Worm (Caenorhabditis elegans) whole organism, L1 larva: ENCODE data around the gene best-21.
A peak's percentile ranks its signal among the peaks of the same experiment; 100 is the strongest.

Experiments
- C04F5.9 ChIP-seq: sonication (generic microtip); optimal IDR thresholded peaks from 2 replicates; lab custom pipeline; 2016; ENCODE audit warnings: missing genetic modification characterization, missing compliant biosample characterization
- C16A3.4 ChIP-seq: fragments of 150-350 bp; optimal IDR thresholded peaks from 2 replicates; lab custom pipeline; 2014; ENCODE audit warnings: missing biosample characterization, missing genetic modification characterization
- F16B12.6 ChIP-seq: fragments of 150-350 bp; optimal IDR thresholded peaks from 2 replicates; lab custom pipeline; 2014; ENCODE audit warnings: missing biosample characterization, missing genetic modification characterization
- alr-1 ChIP-seq: fragments of 200-800 bp; sonication (Bioruptor generic); optimal IDR thresholded peaks from 2 replicates; lab custom pipeline; 2018; ENCODE audit warnings: borderline replicate concordance, mild to moderate bottlenecking, missing genetic modification characterization, missing compliant biosample characterization
- aly-2 ChIP-seq: fragments of 150-350 bp; optimal IDR thresholded peaks from 2 replicates; lab custom pipeline; 2014; ENCODE audit warnings: missing biosample characterization, missing genetic modification characterization
- ama-1 ChIP-seq: fragments of 150-350 bp; optimal IDR thresholded peaks from 2 replicates; lab custom pipeline; 2014
- ceh-63 ChIP-seq: fragments of 200-800 bp; sonication (Bioruptor generic); optimal IDR thresholded peaks from 2 replicates; lab custom pipeline; 2018; ENCODE audit warnings: mild to moderate bottlenecking, missing genetic modification characterization, missing compliant biosample characterization
- ceh-82 ChIP-seq, 3 experiments: fragments of 150-350 bp in 1 of 3; sonication (generic microtip) in 2 of 3; optimal IDR thresholded peaks; 2 replicates each; lab custom pipeline; 2014 to 2017; ENCODE audit warnings: missing biosample characterization in 3 of 3, missing genetic modification characterization in 3 of 3
- ceh-88 ChIP-seq: fragments of 200-800 bp; sonication (Bioruptor generic); IDR thresholded peaks from 2 replicates; pipeline ENCODE4 v1.3.6; 2022; ENCODE audit warnings: missing genetic modification characterization, missing compliant biosample characterization
- ceh-90 ChIP-seq: sonication (generic microtip); optimal IDR thresholded peaks from 2 replicates; lab custom pipeline; 2016; ENCODE audit warnings: missing genetic modification characterization, missing compliant biosample characterization
- ces-1 ChIP-seq: fragments of 150-350 bp; optimal IDR thresholded peaks from 2 replicates; lab custom pipeline; 2014; ENCODE audit warnings: missing biosample characterization, missing genetic modification reagents, missing genetic modification characterization
- dpl-1 ChIP-seq, 3 experiments: fragments of 150-350 bp in 2 of 3; sonication (generic microtip) in 1 of 3; optimal IDR thresholded peaks; 2 replicates each; lab custom pipeline; 2014 to 2017; ENCODE audit warnings: missing biosample characterization in 3 of 3, missing genetic modification characterization in 3 of 3, missing genetic modification reagents in 3 of 3
- egl-13 ChIP-seq: sonication (generic microtip); optimal IDR thresholded peaks from 2 replicates; lab custom pipeline; 2016; ENCODE audit warnings: missing genotype, missing genetic modification reagents, missing genetic modification characterization, missing compliant biosample characterization
- egl-27 ChIP-seq, 2 experiments: fragments of 150-350 bp in 1 of 2; sonication (generic microtip); optimal IDR thresholded peaks; 3 replicates each; lab custom pipeline; 2017 to 2018; ENCODE audit warnings: missing biosample characterization in 2 of 2, missing genetic modification characterization in 2 of 2, missing genetic modification reagents in 2 of 2
- elt-2 ChIP-seq: sonication (generic microtip); optimal IDR thresholded peaks from 2 replicates; lab custom pipeline; 2016; ENCODE audit warnings: missing genetic modification characterization, mild to moderate bottlenecking, inconsistent platforms, missing compliant biosample characterization, missing genetic modification reagents
- elt-3 ChIP-seq, 6 experiments: fragments of 150-350 bp in 1 of 6; sonication (generic microtip); optimal IDR thresholded peaks; 2 replicates each; lab custom pipeline; 2017 to 2018; ENCODE audit warnings: missing biosample characterization in 6 of 6, missing genetic modification characterization in 6 of 6, inconsistent platforms in 1 of 6
- fkh-10 ChIP-seq: sonication (generic microtip); optimal IDR thresholded peaks from 2 replicates; lab custom pipeline; 2017; ENCODE audit warnings: missing biosample characterization, missing genetic modification reagents, missing genetic modification characterization
- fkh-8 ChIP-seq: sonication (generic microtip); optimal IDR thresholded peaks from 2 replicates; lab custom pipeline; 2016; ENCODE audit warnings: mild to moderate bottlenecking, missing genetic modification characterization, missing compliant biosample characterization
- fos-1 ChIP-seq: fragments of 150-350 bp; optimal IDR thresholded peaks from 2 replicates; lab custom pipeline; 2014; ENCODE audit warnings: missing biosample characterization, missing genetic modification characterization
- grh-1 ChIP-seq: fragments of 200-800 bp; sonication (Bioruptor generic); IDR thresholded peaks from 2 replicates; pipeline ENCODE4 v1.3.6; 2022; ENCODE audit warnings: missing genetic modification reagents, missing genetic modification characterization, missing compliant biosample characterization
- hlh-4 ChIP-seq: sonication (generic microtip); optimal IDR thresholded peaks from 2 replicates; lab custom pipeline; 2016; ENCODE audit warnings: mild to moderate bottlenecking, missing genetic modification characterization, missing compliant biosample characterization
- hpl-2 ChIP-seq: fragments of 150-350 bp; optimal IDR thresholded peaks from 2 replicates; lab custom pipeline; 2014; ENCODE audit warnings: missing biosample characterization, missing genetic modification reagents, missing genetic modification characterization
- lin-13 ChIP-seq: fragments of 150-350 bp; optimal IDR thresholded peaks from 2 replicates; lab custom pipeline; 2014; ENCODE audit warnings: missing biosample characterization, missing genetic modification reagents, missing genetic modification characterization
- lin-15B ChIP-seq: fragments of 150-350 bp; sonication (generic microtip); optimal IDR thresholded peaks from 3 replicates; lab custom pipeline; 2014; ENCODE audit warnings: missing biosample characterization, missing genetic modification characterization
- lin-35 ChIP-seq, 2 experiments: fragments of 150-350 bp; optimal IDR thresholded peaks; 2 replicates each; lab custom pipeline; 2014; ENCODE audit warnings: missing biosample characterization in 2 of 2, missing genetic modification characterization in 2 of 2, missing genetic modification reagents in 2 of 2
- lin-39 ChIP-seq: fragments of 150-350 bp; optimal IDR thresholded peaks from 2 replicates; lab custom pipeline; 2014; ENCODE audit warnings: missing biosample characterization, missing genetic modification reagents, missing genetic modification characterization
- lir-3 ChIP-seq: sonication (generic microtip); optimal IDR thresholded peaks from 2 replicates; lab custom pipeline; 2016; ENCODE audit warnings: mild to moderate bottlenecking, missing genetic modification characterization, moderate library complexity, missing compliant biosample characterization; ENCODE audit not compliant: poor library complexity
- lsy-2 ChIP-seq, 2 experiments: fragments of 150-350 bp; optimal IDR thresholded peaks; 2 replicates each; lab custom pipeline; 2014; ENCODE audit warnings: missing biosample characterization in 2 of 2, missing genetic modification characterization in 2 of 2
- mdl-1 ChIP-seq, 2 experiments: fragments of 150-350 bp; optimal IDR thresholded peaks; 2 replicates each; lab custom pipeline; 2014 to 2017; ENCODE audit warnings: missing biosample characterization in 2 of 2, missing genetic modification characterization in 2 of 2, inconsistent platforms in 1 of 2
- mep-1 ChIP-seq: fragments of 150-350 bp; optimal IDR thresholded peaks from 2 replicates; lab custom pipeline; 2014; ENCODE audit warnings: missing biosample characterization, missing genetic modification characterization
- nhr-11 ChIP-seq: fragments of 150-350 bp; optimal IDR thresholded peaks from 2 replicates; lab custom pipeline; 2014; ENCODE audit warnings: missing biosample characterization, missing genetic modification characterization
- nhr-237 ChIP-seq: fragments of 150-350 bp; optimal IDR thresholded peaks from 2 replicates; lab custom pipeline; 2014; ENCODE audit warnings: missing biosample characterization, missing genetic modification characterization
- nhr-47 ChIP-seq: sonication (generic microtip); optimal IDR thresholded peaks from 2 replicates; lab custom pipeline; 2016; ENCODE audit warnings: mild to moderate bottlenecking, missing genetic modification characterization, moderate library complexity, missing compliant biosample characterization
- nhr-76 ChIP-seq: sonication (generic microtip); optimal IDR thresholded peaks from 2 replicates; lab custom pipeline; 2017; ENCODE audit warnings: missing biosample characterization, missing genetic modification characterization
- nhr-77 ChIP-seq: fragments of 150-350 bp; optimal IDR thresholded peaks from 2 replicates; lab custom pipeline; 2014; ENCODE audit warnings: missing biosample characterization, missing genetic modification characterization
- nhr-85 ChIP-seq: sonication (generic microtip); peaks from one replicate; lab custom pipeline; 2016; ENCODE audit warnings: missing genetic modification characterization, inconsistent platforms, missing compliant biosample characterization
- pag-3 ChIP-seq: sonication (generic microtip); optimal IDR thresholded peaks from 2 replicates; lab custom pipeline; 2017; ENCODE audit warnings: missing genetic modification characterization, mild to moderate bottlenecking, missing compliant biosample characterization, antibody characterized with exemption, borderline replicate concordance; ENCODE audit not compliant: insufficient read depth
- pax-3 ChIP-seq: fragments of 200-800 bp; sonication (Bioruptor generic); optimal IDR thresholded peaks from 2 replicates; lab custom pipeline; 2018; ENCODE audit warnings: mild to moderate bottlenecking, missing genetic modification characterization, moderate library complexity, missing compliant biosample characterization
- snpc-4 ChIP-seq: fragments of 150-350 bp; optimal IDR thresholded peaks from 2 replicates; lab custom pipeline; 2014; ENCODE audit warnings: missing biosample characterization, missing genetic modification characterization
- snu-23 ChIP-seq: sonication (generic microtip); optimal IDR thresholded peaks from 2 replicates; lab custom pipeline; 2016; ENCODE audit warnings: missing genetic modification characterization, missing compliant biosample characterization
- sox-4 ChIP-seq: sonication (generic microtip); optimal IDR thresholded peaks from 2 replicates; lab custom pipeline; 2016; ENCODE audit warnings: missing genetic modification characterization, missing compliant biosample characterization
- sptf-1 ChIP-seq: fragments of 150-350 bp; optimal IDR thresholded peaks from 2 replicates; lab custom pipeline; 2014; ENCODE audit warnings: missing biosample characterization, missing genetic modification characterization
- sup-37 ChIP-seq: fragments of 200-800 bp; sonication (Bioruptor generic); optimal IDR thresholded peaks from 2 replicates; lab custom pipeline; 2018; ENCODE audit warnings: mild to moderate bottlenecking, missing genetic modification characterization, missing compliant biosample characterization
- tbx-2 ChIP-seq: sonication (generic microtip); optimal IDR thresholded peaks from 2 replicates; lab custom pipeline; 2016; ENCODE audit warnings: missing genetic modification characterization, missing compliant biosample characterization
- unc-30 ChIP-seq: sonication (generic microtip); optimal IDR thresholded peaks from 2 replicates; lab custom pipeline; 2017; ENCODE audit warnings: missing biosample characterization, missing genetic modification characterization
- unc-62 ChIP-seq: fragments of 150-350 bp; optimal IDR thresholded peaks from 2 replicates; lab custom pipeline; 2014; ENCODE audit warnings: missing biosample characterization, missing genetic modification reagents, missing genetic modification characterization
- unc-86 ChIP-seq: sonication (generic microtip); optimal IDR thresholded peaks from 2 replicates; lab custom pipeline; 2016; ENCODE audit warnings: missing genetic modification characterization, missing compliant biosample characterization
- unc-98 ChIP-seq: fragments of 200-800 bp; sonication (Bioruptor generic); IDR thresholded peaks from 2 replicates; pipeline ENCODE4 v1.3.6; 2022; ENCODE audit warnings: missing genetic modification characterization, missing compliant biosample characterization
- xbp-1 ChIP-seq: sonication (generic microtip); optimal IDR thresholded peaks from 2 replicates; lab custom pipeline; 2016; ENCODE audit warnings: missing genetic modification characterization, missing compliant biosample characterization
- zip-4 ChIP-seq: fragments of 200-800 bp; sonication (Bioruptor generic); optimal IDR thresholded peaks from 2 replicates; lab custom pipeline; 2018; ENCODE audit warnings: mild to moderate bottlenecking, missing genetic modification characterization, moderate library complexity, missing compliant biosample characterization

best-21 gene

ce11 chrIV:15302151-15302550 lies at the start of gene best-21:
best-21 (plus strand) TSS chrIV:15302451.
- TF ChIP-seq unc-86 (tag; lab: Kevin White, UChicago) (no peak), xbp-1 (no peak), C16A3.4 (no peak), sptf-1 (tag; lab: Kevin White, UChicago) (no peak), nhr-11 (tag; lab: Kevin White, UChicago) (no peak), sup-37 (GFP tag; lab: Kevin White, UChicago) (no peak), ama-1 (no peak), ceh-90 (tag; lab: Kevin White, UChicago) (no peak), elt-2 (tag; lab: Kevin White, UChicago) (no peak), lin-39 (tag; lab: Kevin White, UChicago) (no peak), lin-35 (GFP tag; optimal IDR thresholded peaks at IDR 0.05; lab: Kevin White, UChicago) (no peak), tbx-2 (tag; lab: Kevin White, UChicago) (no peak), fkh-10 (GFP tag; lab: Kevin White, UChicago) (no peak), egl-27 (tag; optimal IDR thresholded peaks at IDR 0.05; lab: Kevin White, UChicago) (no peak), nhr-47 (no peak), unc-98 (GFP tag; lab: Robert Waterston, UW) (no peak), pag-3 (tag; lab: Kevin White, UChicago) (no peak)
- TF ChIP-seq, all 84 proteins: peak for 0

DNA sequence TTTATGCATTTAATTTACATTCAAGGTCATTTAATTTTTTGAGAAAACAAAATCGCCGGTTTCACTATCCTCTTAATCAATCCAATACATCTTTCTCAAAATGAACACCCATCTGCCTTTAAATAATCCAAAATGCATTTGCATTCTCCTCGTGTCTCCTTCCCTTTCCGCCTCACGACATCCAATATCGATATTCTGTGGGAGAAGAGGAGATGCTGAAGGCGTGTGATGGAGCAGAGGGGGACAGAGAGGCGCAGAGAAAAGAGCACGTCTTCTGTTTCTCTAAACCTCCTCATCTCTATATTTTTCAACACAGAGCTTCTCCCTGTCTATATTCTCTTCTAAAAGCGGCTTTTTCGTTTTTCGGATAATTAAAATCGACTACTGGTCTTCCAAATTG lies 42.7 kb upstream of the best-21 start, which contains the start of gene Y73F8A.5:
Gene Y73F8A.5, plus strand, starts transcription at position 321 of the 400 bp plus-strand sequence.
- TF ChIP-seq sox-4 (no peak), elt-2 (tag; lab: Kevin White, UChicago) (no peak), sptf-1 (tag; lab: Kevin White, UChicago) (no peak), aly-2 (no peak), nhr-237 (tag; lab: Kevin White, UChicago) (no peak), lin-13 (no peak), nhr-77 (tag; lab: Kevin White, UChicago) (no peak), ceh-82 (tag; optimal IDR thresholded peaks at IDR 0.05; lab: Kevin White, UChicago) (peak; percentile 27 to 58 (median 39)), tbx-2 (tag; lab: Kevin White, UChicago) (no peak), lir-3 (tag; lab: Kevin White, UChicago) (no peak), unc-86 (tag; lab: Kevin White, UChicago) (peak; percentile 56), lin-39 (tag; lab: Kevin White, UChicago) (no peak), mep-1 (tag; lab: Kevin White, UChicago) (peak; percentile 54), mdl-1 (tag; optimal IDR thresholded peaks at IDR 0.05; lab: Kevin White, UChicago) (no peak), pax-3 (tag; lab: Kevin White, UChicago) (no peak), fkh-8 (peak; percentile 49), fos-1 (no peak), ceh-88 (no peak), dpl-1 (GFP tag; optimal IDR thresholded peaks at IDR 0.05; lab: Kevin White, UChicago) (peak in 1 of 3 experiments; percentile 10), ceh-63 (GFP tag; lab: Kevin White, UChicago) (no peak), snpc-4 (tag; lab: Kevin White, UChicago) (no peak), lin-15B (no peak), ama-1 (no peak), C04F5.9 (no peak), unc-62 (no peak), ces-1 (GFP tag; lab: Kevin White, UChicago) (no peak), hlh-4 (tag; lab: Kevin White, UChicago) (no peak), elt-3 (tag; optimal IDR thresholded peaks at IDR 0.05; lab: Kevin White, UChicago) (no peak), hpl-2 (GFP tag; lab: Kevin White, UChicago) (no peak), unc-98 (GFP tag; lab: Robert Waterston, UW) (no peak), nhr-85 (tag; lab: Kevin White, UChicago) (no peak), nhr-11 (tag; lab: Kevin White, UChicago) (no peak), grh-1 (GFP tag; lab: Robert Waterston, UW) (no peak), F16B12.6 (tag; lab: Kevin White, UChicago) (no peak), fkh-10 (GFP tag; lab: Kevin White, UChicago) (peak; percentile 15), alr-1 (tag; lab: Kevin White, UChicago) (no peak), nhr-76 (tag; lab: Kevin White, UChicago) (no peak), lsy-2 (tag; optimal IDR thresholded peaks at IDR 0.05; lab: Kevin White, UChicago) (peak in 1 of 2 experiments; percentile 16), egl-13 (no peak), unc-30 (tag; lab: Kevin White, UChicago) (no peak), pag-3 (tag; lab: Kevin White, UChicago) (no peak), zip-4 (GFP tag; lab: Kevin White, UChicago) (no peak), snu-23 (GFP tag; lab: Kevin White, UChicago) (no peak)
